Worm (Caenorhabditis elegans) whole organism, L2 larva: ENCODE data around the gene K03A11.4.

Source experiments
- C34F6.9 ChIP-seq: fragments of 150-350 bp; optimal IDR thresholded peaks from 2 replicates; lab custom pipeline; 2014; ENCODE audit warnings: missing biosample characterization, missing genetic modification characterization
- F13H6.1 ChIP-seq: sonication (generic microtip); optimal IDR thresholded peaks from 2 replicates; lab custom pipeline; 2016; ENCODE audit warnings: missing genetic modification characterization, missing compliant biosample characterization
- R02D3.7 ChIP-seq: fragments of 150-350 bp; optimal IDR thresholded peaks from 2 replicates; lab custom pipeline; 2014; ENCODE audit warnings: missing biosample characterization, missing genetic modification characterization
- Y55F3AM.14 ChIP-seq: fragments of 200-800 bp; sonication (Bioruptor generic); optimal IDR thresholded peaks from 2 replicates; lab custom pipeline; 2018; ENCODE audit warnings: mild to moderate bottlenecking, missing genetic modification characterization, missing compliant biosample characterization
- ZK546.5 ChIP-seq: sonication (generic microtip); optimal IDR thresholded peaks from 2 replicates; lab custom pipeline; 2017; ENCODE audit warnings: missing biosample characterization, missing genetic modification characterization
- alr-1 ChIP-seq: fragments of 150-350 bp; optimal IDR thresholded peaks from 2 replicates; lab custom pipeline; 2014; ENCODE audit warnings: missing biosample characterization, missing genetic modification characterization
- ama-1 ChIP-seq: fragments of 150-350 bp; optimal IDR thresholded peaks from 2 replicates; lab custom pipeline; 2018; ENCODE audit warnings: inconsistent platforms
- blmp-1 ChIP-seq: sonication (generic microtip); optimal IDR thresholded peaks from 2 replicates; lab custom pipeline; 2017; ENCODE audit warnings: missing genetic modification characterization, mild to moderate bottlenecking, missing compliant biosample characterization, antibody characterized with exemption, moderate library complexity; ENCODE audit not compliant: insufficient read depth
- ceh-82 ChIP-seq: fragments of 150-350 bp; optimal IDR thresholded peaks from 2 replicates; lab custom pipeline; 2014; ENCODE audit warnings: missing biosample characterization, missing genetic modification characterization
- crh-2 ChIP-seq: sonication (generic microtip); optimal IDR thresholded peaks from 2 replicates; lab custom pipeline; 2017; ENCODE audit warnings: missing biosample characterization, missing genetic modification characterization
- egl-27 ChIP-seq: sonication (generic microtip); optimal IDR thresholded peaks from 3 replicates; lab custom pipeline; 2017; ENCODE audit warnings: missing biosample characterization, missing genetic modification reagents, missing genetic modification characterization
- elt-1 ChIP-seq: fragments of 150-350 bp; optimal IDR thresholded peaks from 2 replicates; lab custom pipeline; 2014; ENCODE audit warnings: missing biosample characterization, missing genetic modification characterization
- fos-1 ChIP-seq: fragments of 150-350 bp; optimal IDR thresholded peaks from 2 replicates; lab custom pipeline; 2014; ENCODE audit warnings: missing biosample characterization, missing genetic modification characterization
- gmeb-1 ChIP-seq: fragments of 150-350 bp; optimal IDR thresholded peaks from 2 replicates; lab custom pipeline; 2014; ENCODE audit warnings: missing biosample characterization, missing genetic modification characterization
- lin-11 ChIP-seq: fragments of 150-350 bp; sonication (generic microtip); optimal IDR thresholded peaks from 2 replicates; lab custom pipeline; 2014; ENCODE audit warnings: missing biosample characterization, missing genetic modification characterization, inconsistent platforms, mixed read lengths
- lin-13 ChIP-seq: fragments of 150-350 bp; optimal IDR thresholded peaks from 2 replicates; lab custom pipeline; 2014; ENCODE audit warnings: missing biosample characterization, missing genetic modification reagents, missing genetic modification characterization
- lin-39 ChIP-seq: fragments of 150-350 bp; optimal IDR thresholded peaks from 2 replicates; lab custom pipeline; 2014; ENCODE audit warnings: missing biosample characterization, missing genetic modification reagents, missing genetic modification characterization
- lsy-2 ChIP-seq, 2 experiments: fragments of 150-350 bp in 1 of 2; sonication (generic microtip) in 1 of 2; optimal IDR thresholded peaks; 2 replicates each; lab custom pipeline; 2014 to 2017; ENCODE audit warnings: missing biosample characterization in 2 of 2, missing genetic modification characterization in 2 of 2
- mbf-1 ChIP-seq: sonication (generic microtip); optimal IDR thresholded peaks from 2 replicates; lab custom pipeline; 2017; ENCODE audit warnings: missing biosample characterization, missing genetic modification characterization
- mdl-1 ChIP-seq, 2 experiments: fragments of 150-350 bp in 1 of 2; sonication (generic microtip) in 1 of 2; optimal IDR thresholded peaks; 2 replicates each; lab custom pipeline; 2017; ENCODE audit warnings: missing biosample characterization in 2 of 2, missing genetic modification characterization in 2 of 2
- nhr-10 ChIP-seq: sonication (generic microtip); optimal IDR thresholded peaks from 2 replicates; lab custom pipeline; 2017; ENCODE audit warnings: missing biosample characterization, missing genetic modification characterization
- nhr-11 ChIP-seq: fragments of 150-350 bp; optimal IDR thresholded peaks from 2 replicates; lab custom pipeline; 2014; ENCODE audit warnings: missing biosample characterization, missing genetic modification characterization
- nhr-12 ChIP-seq: fragments of 150-350 bp; optimal IDR thresholded peaks from 2 replicates; lab custom pipeline; 2014; ENCODE audit warnings: missing biosample characterization, missing genetic modification characterization
- nhr-129 ChIP-seq: fragments of 150-350 bp; optimal IDR thresholded peaks from 2 replicates; lab custom pipeline; 2014; ENCODE audit warnings: missing biosample characterization, missing genetic modification characterization
- nhr-21 ChIP-seq: fragments of 150-350 bp; optimal IDR thresholded peaks from 2 replicates; lab custom pipeline; 2014; ENCODE audit warnings: missing biosample characterization, missing genetic modification characterization
- nhr-23 ChIP-seq: fragments of 150-350 bp; optimal IDR thresholded peaks from 2 replicates; lab custom pipeline; 2014; ENCODE audit warnings: missing biosample characterization, missing genetic modification reagents, missing genetic modification characterization
- nhr-237 ChIP-seq: fragments of 150-350 bp; optimal IDR thresholded peaks from 2 replicates; lab custom pipeline; 2014; ENCODE audit warnings: missing biosample characterization, missing genetic modification characterization
- nhr-25 ChIP-seq: fragments of 150-350 bp; sonication (generic microtip); optimal IDR thresholded peaks from 3 replicates; lab custom pipeline; 2014; ENCODE audit warnings: missing biosample characterization, missing genetic modification characterization
- nhr-77 ChIP-seq: fragments of 150-350 bp; optimal IDR thresholded peaks from 2 replicates; lab custom pipeline; 2014; ENCODE audit warnings: missing biosample characterization, missing genetic modification characterization
- peb-1 ChIP-seq: fragments of 150-350 bp; optimal IDR thresholded peaks from 2 replicates; lab custom pipeline; 2014; ENCODE audit warnings: missing biosample characterization, missing genetic modification characterization
- sem-4 ChIP-seq: fragments of 150-350 bp; optimal IDR thresholded peaks from 2 replicates; lab custom pipeline; 2014; ENCODE audit warnings: missing biosample characterization, missing genetic modification reagents, missing genetic modification characterization
- skn-1 ChIP-seq: sonication (generic microtip); optimal IDR thresholded peaks from 2 replicates; lab custom pipeline; 2017; ENCODE audit warnings: missing biosample characterization, missing genetic modification characterization
- sma-3 ChIP-seq: sonication (generic microtip); optimal IDR thresholded peaks from 2 replicates; lab custom pipeline; 2016; ENCODE audit warnings: missing genetic modification reagents, missing genetic modification characterization, missing compliant biosample characterization
- sma-9 ChIP-seq, 2 experiments: fragments of 150-350 bp in 1 of 2; sonication (generic microtip) in 1 of 2; optimal IDR thresholded peaks; 2 replicates each; lab custom pipeline; 2014 to 2016; ENCODE audit warnings: missing genetic modification characterization in 2 of 2, mild to moderate bottlenecking in 1 of 2, missing biosample characterization in 1 of 2, missing compliant biosample characterization in 1 of 2, missing genetic modification reagents in 1 of 2, moderate library complexity in 1 of 2
- snpc-4 ChIP-seq: fragments of 150-350 bp; optimal IDR thresholded peaks from 2 replicates; lab custom pipeline; 2014; ENCODE audit warnings: missing biosample characterization, missing genetic modification characterization
- unc-55 ChIP-seq: fragments of 150-350 bp; sonication (generic microtip); optimal IDR thresholded peaks from 3 replicates; lab custom pipeline; 2014; ENCODE audit warnings: missing biosample characterization, missing genetic modification reagents, missing genetic modification characterization
- unc-62 ChIP-seq: fragments of 150-350 bp; optimal IDR thresholded peaks from 2 replicates; lab custom pipeline; 2014; ENCODE audit warnings: missing biosample characterization, missing genetic modification reagents, missing genetic modification characterization
- zag-1 ChIP-seq: fragments of 150-350 bp; optimal IDR thresholded peaks from 2 replicates; lab custom pipeline; 2014; ENCODE audit warnings: missing biosample characterization, missing genetic modification characterization
- ztf-1 ChIP-seq: fragments of 200-800 bp; sonication (Bioruptor generic); conservative IDR thresholded peaks from 2 replicates; pipeline ENCODE4 v1.3.6; 2022; ENCODE audit warnings: missing genetic modification characterization, missing compliant biosample characterization
- ztf-11 ChIP-seq: sonication (generic microtip); optimal IDR thresholded peaks from 2 replicates; lab custom pipeline; 2017; ENCODE audit warnings: missing biosample characterization, missing genetic modification characterization
- ztf-4 ChIP-seq: fragments of 150-350 bp; optimal IDR thresholded peaks from 2 replicates; lab custom pipeline; 2014; ENCODE audit warnings: missing biosample characterization, missing genetic modification characterization

The K03A11.4 gene

DNA sequence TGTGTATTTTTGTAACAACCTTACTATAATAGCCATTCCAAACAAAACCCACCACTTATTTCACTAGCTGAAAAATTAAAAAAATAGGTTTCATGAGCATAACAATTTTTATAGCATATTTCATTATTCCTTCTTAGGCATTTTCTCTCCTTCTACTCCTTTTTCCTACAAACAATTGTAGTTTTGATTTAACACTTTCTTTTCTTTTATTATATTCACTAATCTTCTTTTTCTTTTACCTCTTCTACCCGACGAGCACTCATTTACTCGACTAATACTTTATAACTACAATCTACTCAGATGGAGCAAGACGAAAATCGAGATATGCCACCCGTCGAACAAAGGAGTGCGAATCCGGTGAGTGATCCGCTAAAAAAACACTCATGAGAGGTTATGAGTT is 29.7 kb upstream of the K03A11.4 start, which contains the start of gene C53C7.3:
Gene C53C7.3 (plus strand): TSS at position 301 of the 400 bp plus-strand sequence.
- no peak for TF ChIP-seq fos-1

DNA sequence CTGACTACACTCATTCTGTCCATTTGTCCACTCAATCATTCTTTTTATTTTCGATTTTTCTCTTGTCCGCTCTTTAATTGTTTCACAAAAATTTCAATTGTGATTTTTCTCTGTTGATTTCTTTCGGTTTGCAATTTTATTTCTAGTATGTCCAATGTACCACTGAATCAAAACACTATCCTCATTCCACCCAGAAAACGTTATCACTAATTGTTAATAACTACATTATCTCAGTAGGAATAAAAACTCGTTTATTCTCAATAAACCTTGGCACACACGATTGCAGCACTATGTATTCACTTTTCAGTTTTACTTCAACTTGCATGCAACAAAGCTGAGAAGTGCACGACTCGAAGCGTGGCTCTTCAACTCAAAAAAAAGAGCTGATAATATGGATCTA is 26.6 kb upstream of the K03A11.4 start, which contains the start of gene K03A11.1:
Gene K03A11.1 (plus strand): TSS at position 301 of the 400 bp plus-strand sequence.
- no peak for TF ChIP-seq unc-55 (GFP tag; lab: Kevin White, UChicago)
- TF ChIP-seq ztf-4 (tag; lab: Kevin White, UChicago): no peak
- TF ChIP-seq nhr-25: no peak
- no peak for TF ChIP-seq egl-27 (tag; lab: Kevin White, UChicago)
- TF ChIP-seq unc-62: no peak
- no peak for TF ChIP-seq peb-1 (tag; lab: Kevin White, UChicago)
- no peak for TF ChIP-seq lin-13
- TF ChIP-seq lsy-2 (tag; optimal IDR thresholded peaks at IDR 0.05; lab: Kevin White, UChicago): no peak
- no peak for TF ChIP-seq ztf-11 (tag; lab: Kevin White, UChicago)
- TF ChIP-seq Y55F3AM.14 (GFP tag; lab: Kevin White, UChicago): no peak

DNA sequence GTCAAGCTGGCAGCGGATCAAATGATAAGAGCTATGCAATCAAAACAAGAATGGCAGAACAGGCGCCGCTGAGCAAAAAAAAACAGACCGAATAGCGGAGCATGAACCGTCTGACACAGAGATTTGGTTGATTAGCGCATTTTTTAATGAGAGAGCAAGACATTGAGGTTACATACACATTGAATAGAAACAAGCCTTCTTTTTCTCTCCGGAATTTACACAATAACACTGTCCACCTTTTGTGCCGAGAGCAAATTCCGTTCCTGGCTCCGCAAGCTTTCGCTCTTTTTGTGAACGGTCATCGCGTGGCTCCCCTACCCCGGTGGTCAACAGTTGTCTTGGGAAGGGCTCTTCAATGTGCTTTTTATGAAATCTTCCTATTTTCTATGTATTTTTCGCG is 22.4 kb upstream of the K03A11.4 start, which contains the start of gene K03A11.6:
Gene K03A11.6 (plus strand): TSS at position 301 of the 400 bp plus-strand sequence.
- TF ChIP-seq blmp-1 (no peak), sem-4 (tag; lab: Kevin White, UChicago) (no peak), elt-1 (tag; lab: Kevin White, UChicago) (no peak), ama-1 (lab: Kevin White, UChicago) (no peak), sma-9 (GFP tag; optimal IDR thresholded peaks at IDR 0.05; lab: Kevin White, UChicago) (no peak), sma-9 (tag; optimal IDR thresholded peaks at IDR 0.05; lab: Kevin White, UChicago) (no peak), egl-27 (tag; lab: Kevin White, UChicago) (no peak), mdl-1 (tag; optimal IDR thresholded peaks at IDR 0.05; lab: Kevin White, UChicago) (no peak), alr-1 (tag; lab: Kevin White, UChicago) (no peak), nhr-237 (tag; lab: Kevin White, UChicago) (no peak), zag-1 (tag; lab: Kevin White, UChicago) (no peak), unc-62 (no peak)

DNA sequence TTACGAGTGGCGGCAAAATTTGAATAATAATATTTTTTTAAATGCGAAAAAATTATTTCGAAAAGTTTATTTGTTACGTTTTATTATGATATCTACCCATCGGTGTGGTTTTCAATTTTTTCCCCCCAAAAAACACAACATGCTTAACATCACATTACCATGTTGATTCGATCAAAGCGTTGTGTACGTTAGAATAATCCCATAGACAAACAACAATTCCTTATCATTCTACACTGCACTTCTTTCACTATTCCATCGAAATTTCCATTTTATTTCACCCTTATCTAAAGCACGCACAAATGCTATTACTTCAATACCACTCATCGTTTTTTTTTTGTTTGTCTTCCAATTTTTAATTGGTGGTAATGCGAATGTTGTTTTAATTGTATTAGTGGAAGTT is 18.0 kb upstream of the K03A11.4 start:
- no peak for TF ChIP-seq nhr-21 (tag; lab: Kevin White, UChicago)
- TF ChIP-seq C34F6.9 (tag; lab: Kevin White, UChicago): no peak
- no peak for TF ChIP-seq alr-1 (tag; lab: Kevin White, UChicago)
- no peak for TF ChIP-seq unc-62
- peak; percentile 91 for TF ChIP-seq fos-1
- TF ChIP-seq egl-27 (tag; lab: Kevin White, UChicago): no peak
- TF ChIP-seq nhr-23 (tag; lab: Kevin White, UChicago): no peak
- no peak for TF ChIP-seq ztf-4 (tag; lab: Kevin White, UChicago)
- TF ChIP-seq ceh-82 (tag; lab: Kevin White, UChicago): no peak
- no peak for TF ChIP-seq gmeb-1 (tag; lab: Kevin White, UChicago)
- TF ChIP-seq nhr-12 (tag; lab: Kevin White, UChicago): no peak
- TF ChIP-seq sem-4 (tag; lab: Kevin White, UChicago): no peak
- TF ChIP-seq mdl-1 (tag; optimal IDR thresholded peaks at IDR 0.05; lab: Kevin White, UChicago): no peak
- TF ChIP-seq nhr-77 (tag; lab: Kevin White, UChicago): no peak
- TF ChIP-seq peb-1 (tag; lab: Kevin White, UChicago): no peak
- no peak for TF ChIP-seq zag-1 (tag; lab: Kevin White, UChicago)
- TF ChIP-seq mbf-1 (tag; lab: Kevin White, UChicago): no peak
- no peak for TF ChIP-seq nhr-10 (tag; lab: Kevin White, UChicago)
- TF ChIP-seq lin-39: no peak
- no peak for TF ChIP-seq ztf-11 (tag; lab: Kevin White, UChicago)
- peak; percentile 49 for TF ChIP-seq crh-2 (tag; lab: Kevin White, UChicago)
- TF ChIP-seq sma-3: no peak
- no peak for TF ChIP-seq nhr-11 (tag; lab: Kevin White, UChicago)
- TF ChIP-seq snpc-4 (tag; lab: Kevin White, UChicago): no peak
- no peak for TF ChIP-seq lin-13
- TF ChIP-seq ama-1 (lab: Kevin White, UChicago): no peak
- TF ChIP-seq lsy-2 (tag; optimal IDR thresholded peaks at IDR 0.05; lab: Kevin White, UChicago): no peak
- TF ChIP-seq ztf-1: no peak
- TF ChIP-seq Y55F3AM.14 (GFP tag; lab: Kevin White, UChicago): no peak
- TF ChIP-seq F13H6.1 (tag; lab: Kevin White, UChicago): peak; percentile 13
- no peak for TF ChIP-seq lin-11 (tag; lab: Kevin White, UChicago)
- peak; percentile 43 for TF ChIP-seq skn-1 (tag; lab: Kevin White, UChicago)
- TF ChIP-seq unc-55 (GFP tag; lab: Kevin White, UChicago): no peak
- no peak for TF ChIP-seq R02D3.7 (tag; lab: Kevin White, UChicago)
- no peak for TF ChIP-seq nhr-237 (tag; lab: Kevin White, UChicago)
- peak; percentile 36 for TF ChIP-seq sma-9 (GFP tag; optimal IDR thresholded peaks at IDR 0.05; lab: Kevin White, UChicago)
- no peak for TF ChIP-seq sma-9 (tag; optimal IDR thresholded peaks at IDR 0.05; lab: Kevin White, UChicago)
- no peak for TF ChIP-seq elt-1 (tag; lab: Kevin White, UChicago)
- TF ChIP-seq ZK546.5: no peak
- no peak for TF ChIP-seq blmp-1
- no peak for TF ChIP-seq nhr-129
- no peak for TF ChIP-seq nhr-25
- TF ChIP-seq, all 48 proteins: peak for 5
